Fruit fly (Drosophila melanogaster) whole organism, pupa: ENCODE measurements around the gene CG5273.
A peak's percentile ranks its signal among the peaks of the same experiment; 100 is the strongest.

Experiments used
- CG10348 ChIP-seq: fragments of 200-800 bp; sonication (Bioruptor generic); IDR thresholded peaks from 2 replicates; pipeline ENCODE4 v1.3.6; 2022; ENCODE audit warnings: missing biosample characterization, missing genetic modification characterization
- CG12605 ChIP-seq: fragments of 200-800 bp; sonication (Bioruptor generic); IDR thresholded peaks from 2 replicates; pipeline ENCODE4 v1.3.6; 2022; ENCODE audit warnings: missing biosample characterization, missing genetic modification characterization
- CG13204 ChIP-seq: fragments of 200-800 bp; sonication (Bioruptor generic); optimal IDR thresholded peaks from 2 replicates; lab custom pipeline; 2018; ENCODE audit warnings: missing biosample characterization, mild to moderate bottlenecking, missing genetic modification characterization, moderate library complexity
- CG14655 ChIP-seq: fragments of 200-800 bp; sonication (Bioruptor generic); optimal IDR thresholded peaks from 3 replicates; lab custom pipeline; 2017; ENCODE audit warnings: mild to moderate bottlenecking, missing biosample characterization, missing genetic modification reagents, missing genetic modification characterization
- CG15710 ChIP-seq: fragments of 200-800 bp; sonication (Bioruptor generic); optimal IDR thresholded peaks from 2 replicates; lab custom pipeline; 2018; ENCODE audit warnings: missing biosample characterization, mild to moderate bottlenecking, missing genetic modification characterization, moderate library complexity
- CG17806 ChIP-seq: fragments of 200-800 bp; sonication (Bioruptor generic); optimal IDR thresholded peaks from 2 replicates; lab custom pipeline; 2018; ENCODE audit warnings: missing biosample characterization, mild to moderate bottlenecking, missing genetic modification characterization, moderate library complexity
- CG32121 ChIP-seq: fragments of 200-800 bp; sonication (Bioruptor generic); IDR thresholded peaks from 2 replicates; pipeline ENCODE4 v1.3.6; 2022; ENCODE audit warnings: missing biosample characterization, missing genetic modification characterization
- CG34367 ChIP-seq: fragments of 200-800 bp; sonication (Bioruptor generic); optimal IDR thresholded peaks from 2 replicates; lab custom pipeline; 2018; ENCODE audit warnings: missing biosample characterization, mild to moderate bottlenecking, missing genetic modification characterization
- CG4496 ChIP-seq: fragments of 200-800 bp; sonication (Bioruptor generic); IDR thresholded peaks from 3 replicates; pipeline ENCODE4 v1.3.6; 2022; ENCODE audit warnings: missing biosample characterization, missing genetic modification characterization
- CG8159 ChIP-seq: fragments of 200-800 bp; sonication (Bioruptor generic); optimal IDR thresholded peaks from 3 replicates; lab custom pipeline; 2018; ENCODE audit warnings: missing biosample characterization, mild to moderate bottlenecking, missing genetic modification characterization, moderate library complexity
- CG8301 ChIP-seq: fragments of 200-800 bp; sonication (Bioruptor generic); optimal IDR thresholded peaks from 2 replicates; lab custom pipeline; 2018; ENCODE audit warnings: missing biosample characterization, mild to moderate bottlenecking, missing genetic modification characterization
- CG9948 ChIP-seq: fragments of 200-800 bp; sonication (Bioruptor generic); optimal IDR thresholded peaks from 2 replicates; lab custom pipeline; 2018; ENCODE audit warnings: missing biosample characterization, mild to moderate bottlenecking, missing genetic modification characterization, moderate library complexity
- D1 ChIP-seq: fragments of 200-800 bp; sonication (Bioruptor generic); optimal IDR thresholded peaks from 2 replicates; lab custom pipeline; 2018; ENCODE audit warnings: missing biosample characterization, mild to moderate bottlenecking, missing genetic modification characterization, moderate library complexity
- EcR ChIP-seq: fragments of 200-800 bp; sonication (Bioruptor generic); optimal IDR thresholded peaks from 3 replicates; lab custom pipeline; 2019; ENCODE audit warnings: missing biosample characterization, missing genetic modification characterization, mild to moderate bottlenecking, moderate library complexity, missing genetic modification reagents
- Ets98B ChIP-seq: fragments of 200-800 bp; sonication (Bioruptor generic); IDR thresholded peaks from 2 replicates; pipeline ENCODE4 v1.3.6; 2022; ENCODE audit warnings: missing biosample characterization, missing genetic modification characterization
- Pif1A ChIP-seq: fragments of 200-800 bp; sonication (Bioruptor generic); optimal IDR thresholded peaks from 3 replicates; lab custom pipeline; 2016; ENCODE audit warnings: missing biosample characterization, missing genetic modification characterization
- Pif1B ChIP-seq: fragments of 200-800 bp; sonication (Bioruptor generic); optimal IDR thresholded peaks from 3 replicates; lab custom pipeline; 2016; ENCODE audit warnings: missing biosample characterization, missing genetic modification characterization
- Snoo ChIP-seq: fragments of 200-800 bp; sonication (Bioruptor generic); optimal IDR thresholded peaks from 3 replicates; lab custom pipeline; 2017; ENCODE audit warnings: missing biosample characterization, mild to moderate bottlenecking, missing genetic modification characterization, inconsistent platforms
- fd96Ca ChIP-seq: fragments of 200-800 bp; sonication (Bioruptor generic); IDR thresholded peaks from 3 replicates; pipeline ENCODE4 v1.3.6; 2022; ENCODE audit warnings: missing biosample characterization, missing genetic modification characterization
- gl ChIP-seq: fragments of 200-800 bp; sonication (Bioruptor generic); optimal IDR thresholded peaks from 2 replicates; lab custom pipeline; 2018; ENCODE audit warnings: missing biosample characterization, mild to moderate bottlenecking, missing genetic modification characterization
- rn ChIP-seq: fragments of 200-800 bp; sonication (Bioruptor generic); IDR thresholded peaks from 2 replicates; pipeline ENCODE4 v1.3.6; 2022; ENCODE audit warnings: missing biosample characterization, missing genetic modification characterization

Gene CG5273

dm6 chrX:765039-765508 is 5.7 kb downstream of the CG5273 start, which contains the start of gene RpL22:
Gene RpL22, minus strand, starts transcription at chrX:765130.
- TF ChIP-seq fd96Ca (GFP tag; lab: Robert Waterston, UW) (peak; percentile 61; the same call in 2 of the 3 replicates), rn (peak; percentile 42; the same call in 1 of the 2 replicates), CG17806 (peak; percentile 19), CG8159 (tag; lab: Kevin White, UChicago) (peak; percentile 28), Ets98B (GFP tag; lab: Robert Waterston, UW) (peak; percentile 78), CG34367 (peak; percentile 73), Pif1A (GFP tag; lab: Kevin White, UChicago) (peak; percentile 18), D1 (tag; lab: Kevin White, UChicago) (no peak), EcR (GFP tag; lab: Kevin White, UChicago) (no peak), Snoo (tag; lab: Kevin White, UChicago) (peak; percentile 88), CG14655 (GFP tag; lab: Kevin White, UChicago) (peak; percentile 55), CG9948 (peak; percentile 8), CG15710 (tag; lab: Kevin White, UChicago) (peak; percentile 31), gl (tag; lab: Kevin White, UChicago) (no peak), CG8301 (tag; lab: Kevin White, UChicago) (peak; percentile 25), CG4496 (GFP tag; lab: Robert Waterston, UW) (peak; percentile 86), CG32121 (GFP tag; lab: Robert Waterston, UW) (peak; percentile 47; the same call in 1 of the 2 replicates), CG10348 (GFP tag; lab: Robert Waterston, UW) (no peak), CG13204 (GFP tag; lab: Kevin White, UChicago) (peak; percentile 48), CG12605 (GFP tag; lab: Robert Waterston, UW) (peak; percentile 54), Pif1B (GFP tag; lab: Kevin White, UChicago) (peak; percentile 39)
- TF ChIP-seq, all 21 proteins: peak for 17

dm6 chrX:766094-766493 is 6.7 kb downstream of the CG5273 start:
- TF ChIP-seq gl (tag; lab: Kevin White, UChicago): no peak
- 0 out of 3 replicates have a peak, but pooled peaks have one; percentile 13 for TF ChIP-seq fd96Ca (GFP tag; lab: Robert Waterston, UW)
- peak; percentile 6 for TF ChIP-seq CG15710 (tag; lab: Kevin White, UChicago)
- TF ChIP-seq CG8301 (tag; lab: Kevin White, UChicago): no peak
- no peak for TF ChIP-seq Snoo (tag; lab: Kevin White, UChicago)
- TF ChIP-seq CG9948: peak; percentile 25
- no peak for TF ChIP-seq CG32121 (GFP tag; lab: Robert Waterston, UW)
- peak; percentile 6 for TF ChIP-seq CG17806
- no peak for TF ChIP-seq CG10348 (GFP tag; lab: Robert Waterston, UW)
- no peak for TF ChIP-seq Pif1A (GFP tag; lab: Kevin White, UChicago)
- TF ChIP-seq rn: no peak
- no peak for TF ChIP-seq D1 (tag; lab: Kevin White, UChicago)
- no peak for TF ChIP-seq Pif1B (GFP tag; lab: Kevin White, UChicago)
- no peak for TF ChIP-seq EcR (GFP tag; lab: Kevin White, UChicago)
- no peak for TF ChIP-seq CG13204 (GFP tag; lab: Kevin White, UChicago)
- peak; percentile 66 for TF ChIP-seq CG8159 (tag; lab: Kevin White, UChicago)
- TF ChIP-seq CG4496 (GFP tag; lab: Robert Waterston, UW): no peak; the same call in 2 of the 3 replicates
- TF ChIP-seq CG12605 (GFP tag; lab: Robert Waterston, UW): no peak
- TF ChIP-seq CG14655 (GFP tag; lab: Kevin White, UChicago): peak; percentile 45
- TF ChIP-seq CG34367: no peak
- no peak for TF ChIP-seq Ets98B (GFP tag; lab: Robert Waterston, UW)

dm6 chrX:767928-768327 is 8.5 kb downstream of the CG5273 start:
- TF ChIP-seq gl (tag; lab: Kevin White, UChicago) (peak; percentile 50), CG15710 (tag; lab: Kevin White, UChicago) (peak; percentile 11), D1 (tag; lab: Kevin White, UChicago) (no peak), CG13204 (GFP tag; lab: Kevin White, UChicago) (peak; percentile 67), rn (no peak), CG4496 (GFP tag; lab: Robert Waterston, UW) (no peak; the same call in 2 of the 3 replicates), CG12605 (GFP tag; lab: Robert Waterston, UW) (0 out of 2 replicates have a peak, but pooled peaks have one; percentile 7), CG34367 (peak; percentile 44), Pif1A (GFP tag; lab: Kevin White, UChicago) (peak; percentile 60), CG14655 (GFP tag; lab: Kevin White, UChicago) (peak; percentile 25), CG8159 (tag; lab: Kevin White, UChicago) (peak; percentile 47), Snoo (tag; lab: Kevin White, UChicago) (peak; percentile 61), CG17806 (no peak), Pif1B (GFP tag; lab: Kevin White, UChicago) (peak; percentile 71), CG10348 (GFP tag; lab: Robert Waterston, UW) (no peak)

DNA sequence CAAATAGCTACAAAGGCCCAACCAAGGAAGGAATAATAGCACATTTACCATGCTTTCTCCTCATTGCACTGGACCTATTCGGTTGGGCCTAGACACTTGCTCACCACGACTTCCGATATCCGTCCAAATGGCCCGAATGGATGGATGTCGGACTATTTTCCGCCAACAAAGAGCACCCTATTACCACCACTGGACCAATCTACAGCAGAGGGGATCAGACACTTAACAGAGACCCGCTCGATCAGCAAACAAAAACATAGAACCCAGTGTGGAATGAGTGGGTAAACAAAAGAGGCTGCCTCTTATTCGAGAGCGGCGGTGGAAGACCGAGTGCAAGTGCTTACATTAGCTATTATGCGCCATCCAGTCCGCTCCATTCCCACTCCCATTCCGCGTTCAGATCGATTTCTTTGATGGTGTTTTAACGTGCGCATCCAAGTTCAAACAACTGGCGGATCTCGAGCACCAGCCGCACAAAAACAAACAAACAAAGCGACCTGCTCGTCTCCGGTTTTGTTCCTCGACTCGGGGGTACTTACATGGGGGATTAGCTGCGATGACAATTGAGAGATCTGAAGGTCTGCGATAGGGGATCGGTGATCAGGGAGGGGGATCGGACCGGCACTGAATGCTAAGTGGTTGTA is 9.2 kb downstream of the CG5273 start:
- TF ChIP-seq CG10348 (GFP tag; lab: Robert Waterston, UW) (no peak), CG8159 (tag; lab: Kevin White, UChicago) (no peak), CG4496 (GFP tag; lab: Robert Waterston, UW) (no peak), CG34367 (no peak), CG13204 (GFP tag; lab: Kevin White, UChicago) (no peak)

- TF ChIP-seq CG14655 (GFP tag; lab: Kevin White, UChicago): peak; percentile 70
- peak; percentile 78 for TF ChIP-seq Ets98B (GFP tag; lab: Robert Waterston, UW)
- peak; percentile 78 for TF ChIP-seq Pif1A (GFP tag; lab: Kevin White, UChicago)
- TF ChIP-seq fd96Ca (GFP tag; lab: Robert Waterston, UW): peak; percentile 76
- peak; percentile 63 for TF ChIP-seq CG17806
- TF ChIP-seq CG34367: peak; percentile 37
- TF ChIP-seq D1 (tag; lab: Kevin White, UChicago): no peak
- TF ChIP-seq CG8301 (tag; lab: Kevin White, UChicago): peak; percentile 64
- TF ChIP-seq CG32121 (GFP tag; lab: Robert Waterston, UW): no peak
- peak; percentile 67 for TF ChIP-seq CG8159 (tag; lab: Kevin White, UChicago)
- peak; percentile 62 for TF ChIP-seq EcR (GFP tag; lab: Kevin White, UChicago)
- TF ChIP-seq CG15710 (tag; lab: Kevin White, UChicago): peak; percentile 68
- peak; percentile 74; the same call in 2 of the 3 replicates for TF ChIP-seq CG4496 (GFP tag; lab: Robert Waterston, UW)
- TF ChIP-seq CG13204 (GFP tag; lab: Kevin White, UChicago): peak; percentile 89
- TF ChIP-seq CG10348 (GFP tag; lab: Robert Waterston, UW): no peak
- TF ChIP-seq Pif1B (GFP tag; lab: Kevin White, UChicago): peak; percentile 79
- peak; percentile 47 for TF ChIP-seq CG9948
- peak; percentile 61 for TF ChIP-seq Snoo (tag; lab: Kevin White, UChicago)
- peak; percentile 46; the same call in 1 of the 2 replicates for TF ChIP-seq CG12605 (GFP tag; lab: Robert Waterston, UW)
- TF ChIP-seq gl (tag; lab: Kevin White, UChicago): peak; percentile 60
- TF ChIP-seq rn: no peak
These were observed 10.3 kb downstream of the CG5273 start, which contains the start of gene fz3 for dm6 chrX:769639-770124. Gene fz3, plus strand, starts transcription at chrX:769945.
